Worm (Caenorhabditis elegans) whole organism, L2 larva: ENCODE results near the gene F49C12.4.

Source experiments
- C34F6.9 ChIP-seq: fragments of 150-350 bp; optimal IDR thresholded peaks from 2 replicates; lab custom pipeline; 2014; ENCODE audit warnings: missing biosample characterization, missing genetic modification characterization
- ZK546.5 ChIP-seq: sonication (generic microtip); optimal IDR thresholded peaks from 2 replicates; lab custom pipeline; 2017; ENCODE audit warnings: missing biosample characterization, missing genetic modification characterization
- ama-1 ChIP-seq: fragments of 150-350 bp; optimal IDR thresholded peaks from 2 replicates; lab custom pipeline; 2018; ENCODE audit warnings: inconsistent platforms
- blmp-1 ChIP-seq: sonication (generic microtip); optimal IDR thresholded peaks from 2 replicates; lab custom pipeline; 2017; ENCODE audit warnings: missing genetic modification characterization, mild to moderate bottlenecking, missing compliant biosample characterization, antibody characterized with exemption, moderate library complexity; ENCODE audit not compliant: insufficient read depth
- fos-1 ChIP-seq: fragments of 150-350 bp; optimal IDR thresholded peaks from 2 replicates; lab custom pipeline; 2014; ENCODE audit warnings: missing biosample characterization, missing genetic modification characterization
- gmeb-1 ChIP-seq: fragments of 150-350 bp; optimal IDR thresholded peaks from 2 replicates; lab custom pipeline; 2014; ENCODE audit warnings: missing biosample characterization, missing genetic modification characterization
- lin-11 ChIP-seq: fragments of 150-350 bp; sonication (generic microtip); optimal IDR thresholded peaks from 2 replicates; lab custom pipeline; 2014; ENCODE audit warnings: missing biosample characterization, missing genetic modification characterization, inconsistent platforms, mixed read lengths
- lin-13 ChIP-seq: fragments of 150-350 bp; optimal IDR thresholded peaks from 2 replicates; lab custom pipeline; 2014; ENCODE audit warnings: missing biosample characterization, missing genetic modification reagents, missing genetic modification characterization
- nhr-23 ChIP-seq: fragments of 150-350 bp; optimal IDR thresholded peaks from 2 replicates; lab custom pipeline; 2014; ENCODE audit warnings: missing biosample characterization, missing genetic modification reagents, missing genetic modification characterization
- nhr-77 ChIP-seq: fragments of 150-350 bp; optimal IDR thresholded peaks from 2 replicates; lab custom pipeline; 2014; ENCODE audit warnings: missing biosample characterization, missing genetic modification characterization
- zag-1 ChIP-seq: fragments of 150-350 bp; optimal IDR thresholded peaks from 2 replicates; lab custom pipeline; 2014; ENCODE audit warnings: missing biosample characterization, missing genetic modification characterization
- ztf-11 ChIP-seq: sonication (generic microtip); optimal IDR thresholded peaks from 2 replicates; lab custom pipeline; 2017; ENCODE audit warnings: missing biosample characterization, missing genetic modification characterization
- ztf-4 ChIP-seq: fragments of 150-350 bp; optimal IDR thresholded peaks from 2 replicates; lab custom pipeline; 2014; ENCODE audit warnings: missing biosample characterization, missing genetic modification characterization

DNA sequence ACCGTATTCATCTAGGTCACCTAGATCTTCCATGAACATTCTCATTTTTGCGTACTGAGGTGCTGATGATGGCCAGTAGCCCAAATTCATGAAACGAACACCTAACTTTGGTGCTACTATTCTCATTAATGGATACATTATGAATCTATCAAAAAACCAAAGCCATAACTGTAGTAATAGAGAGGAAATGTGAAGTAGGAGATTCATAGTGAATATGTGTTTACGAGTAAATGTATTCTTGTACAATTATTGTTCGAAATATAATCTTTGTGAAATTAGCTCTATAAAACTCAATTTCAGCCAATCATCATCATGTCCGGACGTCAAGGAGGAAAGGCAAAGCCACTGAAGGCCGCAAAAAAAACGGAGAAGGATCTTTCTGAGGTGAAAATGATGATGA, 15.2 kb upstream of the F49C12.4 start, which contains the start of the genes F49C12.11 and nemt-1:
- no peak for TF ChIP-seq blmp-1
- no peak for TF ChIP-seq zag-1 (tag; lab: Kevin White, UChicago)
- no peak for TF ChIP-seq nhr-77
- TF ChIP-seq nhr-23 (tag; lab: Kevin White, UChicago), result no peak
- no peak for TF ChIP-seq lin-11
- no peak for TF ChIP-seq lin-13 (GFP tag; lab: Kevin White, UChicago)
- no peak for TF ChIP-seq C34F6.9 (tag; lab: Kevin White, UChicago)
- no peak for TF ChIP-seq ztf-4
- TF ChIP-seq fos-1, result no peak
- TF ChIP-seq ztf-11 (tag; lab: Kevin White, UChicago), result no peak
- TF ChIP-seq ama-1 (lab: Kevin White, UChicago), result no peak
- no peak for TF ChIP-seq ZK546.5 (tag; lab: Kevin White, UChicago)
- no peak for TF ChIP-seq gmeb-1 (tag; lab: Kevin White, UChicago)
